Fruit fly (Drosophila melanogaster) whole organism, embryonic: Measurements from ENCODE around the gene CG31777.

Source experiments
- BEAF-32 ChIP-seq: fragments of 200-800 bp; sonication (Bioruptor generic); optimal IDR thresholded peaks from 3 replicates; lab custom pipeline; 2017; ENCODE audit warnings: missing biosample characterization, missing genetic modification characterization, mild to moderate bottlenecking, moderate library complexity, missing genetic modification reagents
- BtbVII ChIP-seq: fragments of 200-800 bp; sonication (Bioruptor generic); optimal IDR thresholded peaks from 3 replicates; lab custom pipeline; 2017; ENCODE audit warnings: missing biosample characterization, mild to moderate bottlenecking, missing genetic modification characterization
- C15 ChIP-seq: fragments of 200-800 bp; sonication (Bioruptor generic); IDR thresholded peaks from 3 replicates; pipeline ENCODE4 v1.3.6; 2022; ENCODE audit warnings: missing biosample characterization, missing genetic modification characterization
- CG11085 ChIP-seq: fragments of 200-800 bp; sonication (Bioruptor generic); IDR thresholded peaks from 2 replicates; pipeline ENCODE4 v1.3.6; 2022; ENCODE audit warnings: missing biosample characterization, missing genetic modification characterization
- CG11247 ChIP-seq: fragments of 200-800 bp; sonication (Bioruptor generic); IDR thresholded peaks from 2 replicates; pipeline ENCODE4 v1.3.6; 2022; ENCODE audit warnings: missing biosample characterization, missing genetic modification characterization
- CG12219 ChIP-seq: fragments of 200-800 bp; sonication (Bioruptor generic); optimal IDR thresholded peaks from 3 replicates; lab custom pipeline; 2018; ENCODE audit warnings: missing biosample characterization, mild to moderate bottlenecking, missing genetic modification characterization
- CG13123 ChIP-seq: fragments of 200-800 bp; sonication (Bioruptor generic); optimal IDR thresholded peaks from 2 replicates; lab custom pipeline; 2016; ENCODE audit warnings: missing biosample characterization, missing genetic modification characterization
- CG14965 ChIP-seq: fragments of 200-800 bp; sonication (Bioruptor generic); optimal IDR thresholded peaks from 2 replicates; lab custom pipeline; 2016; ENCODE audit warnings: missing biosample characterization, missing genetic modification characterization, borderline replicate concordance
- CG15269 ChIP-seq: fragments of 200-800 bp; sonication (Bioruptor generic); optimal IDR thresholded peaks from 2 replicates; lab custom pipeline; 2018; ENCODE audit warnings: missing biosample characterization, mild to moderate bottlenecking, missing genetic modification characterization, moderate library complexity
- CG15696 ChIP-seq: fragments of 200-800 bp; sonication (Bioruptor generic); optimal IDR thresholded peaks from 2 replicates; lab custom pipeline; 2019; ENCODE audit warnings: missing biosample characterization, mild to moderate bottlenecking, missing genetic modification characterization, moderate library complexity
- CG16779 ChIP-seq: fragments of 200-800 bp; sonication (Bioruptor generic); IDR thresholded peaks from 2 replicates; pipeline ENCODE4 v1.3.6; 2022; ENCODE audit warnings: missing biosample characterization, missing genetic modification characterization
- CG17359 ChIP-seq: fragments of 200-800 bp; sonication (Bioruptor generic); optimal IDR thresholded peaks from 3 replicates; lab custom pipeline; 2018; ENCODE audit warnings: missing biosample characterization, mild to moderate bottlenecking, missing genetic modification characterization, moderate library complexity
- CG18619 ChIP-seq: fragments of 200-800 bp; sonication (Bioruptor generic); optimal IDR thresholded peaks from 3 replicates; lab custom pipeline; 2017; ENCODE audit warnings: missing biosample characterization, mild to moderate bottlenecking, missing genetic modification characterization
- CG31224 ChIP-seq: fragments of 200-800 bp; sonication (Bioruptor generic); IDR thresholded peaks from 2 replicates; pipeline ENCODE4 v1.3.6; 2022; ENCODE audit warnings: missing biosample characterization, missing genetic modification characterization
- CG3281 ChIP-seq: fragments of 200-800 bp; sonication (Bioruptor generic); optimal IDR thresholded peaks from 3 replicates; lab custom pipeline; 2017; ENCODE audit warnings: missing biosample characterization, mild to moderate bottlenecking, missing genetic modification characterization
- CG3838 ChIP-seq: fragments of 200-800 bp; sonication (Bioruptor generic); optimal IDR thresholded peaks from 3 replicates; lab custom pipeline; 2016; ENCODE audit warnings: missing biosample characterization, missing genetic modification characterization
- CG3995 ChIP-seq: fragments of 200-800 bp; sonication (Bioruptor generic); optimal IDR thresholded peaks from 3 replicates; lab custom pipeline; 2016; ENCODE audit warnings: missing biosample characterization, missing genetic modification characterization
- CG5245 ChIP-seq: fragments of 200-800 bp; sonication (Bioruptor generic); optimal IDR thresholded peaks from 3 replicates; lab custom pipeline; 2016; ENCODE audit warnings: missing biosample characterization, missing genetic modification characterization
- CG6175 ChIP-seq: fragments of 200-800 bp; sonication (Bioruptor generic); IDR thresholded peaks from 3 replicates; pipeline ENCODE4 v1.3.6; 2022; ENCODE audit warnings: missing biosample characterization, missing genetic modification characterization
- CG7963 ChIP-seq: fragments of 200-800 bp; sonication (Bioruptor generic); IDR thresholded peaks from 3 replicates; pipeline ENCODE4 v1.3.6; 2022; ENCODE audit warnings: missing biosample characterization, missing genetic modification characterization; ENCODE audit not compliant: partially characterized antibody
- CoRest ChIP-seq: fragments of 200-800 bp; sonication (Bioruptor generic); optimal IDR thresholded peaks from 3 replicates; lab custom pipeline; 2018; ENCODE audit warnings: missing biosample characterization, mild to moderate bottlenecking, missing genetic modification characterization, moderate library complexity
- D ChIP-seq, 2 experiments: fragments of 200-800 bp in 1 of 2; fragments of >200 bp in 1 of 2; sonication (Bioruptor generic) in 1 of 2; optimal IDR thresholded peaks; 2 replicates in 1 of 2; 3 replicates in 1 of 2; lab custom pipeline; 2017; ENCODE audit warnings: mild to moderate bottlenecking in 1 of 2, missing biosample characterization in 1 of 2, missing genetic modification characterization in 1 of 2, missing genetic modification reagents in 1 of 2
- Dfd ChIP-seq, 2 experiments: fragments of >200 bp; optimal IDR thresholded peaks; 2 replicates each; lab custom pipeline; 2017; ENCODE audit warnings: missing biosample characterization in 2 of 2, missing genetic modification characterization in 2 of 2
- Dip3 ChIP-seq: fragments of 200-800 bp; sonication (Bioruptor generic); optimal IDR thresholded peaks from 3 replicates; lab custom pipeline; 2016; ENCODE audit warnings: missing biosample characterization, missing genetic modification characterization
- Doc2 ChIP-seq: fragments of 200-800 bp; sonication (Bioruptor generic); IDR thresholded peaks from 2 replicates; pipeline ENCODE4 v1.3.6; 2022; ENCODE audit warnings: missing biosample characterization, missing genetic modification characterization
- Ets65A ChIP-seq: fragments of 200-800 bp; sonication (Bioruptor generic); peaks from one replicate; lab custom pipeline; 2016; ENCODE audit warnings: missing biosample characterization, missing genetic modification characterization
- Hey ChIP-seq: fragments of 200-800 bp; sonication (Bioruptor generic); optimal IDR thresholded peaks from 3 replicates; lab custom pipeline; 2018; ENCODE audit warnings: missing biosample characterization, mild to moderate bottlenecking, missing genetic modification characterization
- Hr3 ChIP-seq: fragments of 200-800 bp; sonication (Bioruptor generic); optimal IDR thresholded peaks from 3 replicates; lab custom pipeline; 2016; ENCODE audit warnings: missing biosample characterization, missing genetic modification characterization
- Hr51 ChIP-seq, 2 experiments: fragments of 200-800 bp; sonication (Bioruptor generic); optimal IDR thresholded peaks; 2 replicates in 1 of 2; 3 replicates in 1 of 2; lab custom pipeline; 2016 to 2018; ENCODE audit warnings: missing biosample characterization in 2 of 2, missing genetic modification characterization in 2 of 2, mild to moderate bottlenecking in 1 of 2, moderate library complexity in 1 of 2
- Lhr ChIP-seq: fragments of 200-800 bp; sonication (Bioruptor generic); optimal IDR thresholded peaks from 3 replicates; lab custom pipeline; 2017; ENCODE audit warnings: mild to moderate bottlenecking, missing biosample characterization, missing genetic modification reagents, missing genetic modification characterization
- Max ChIP-seq: fragments of 200-800 bp; sonication (Bioruptor generic); optimal IDR thresholded peaks from 2 replicates; lab custom pipeline; 2016; ENCODE audit warnings: missing biosample characterization, mild to moderate bottlenecking, missing genetic modification characterization
- PHDP ChIP-seq: fragments of 200-800 bp; sonication (Bioruptor generic); optimal IDR thresholded peaks from 3 replicates; lab custom pipeline; 2018; ENCODE audit warnings: missing biosample characterization, mild to moderate bottlenecking, missing genetic modification characterization, moderate library complexity
- Sry-δ ChIP-seq: fragments of 200-800 bp; sonication (Bioruptor generic); optimal IDR thresholded peaks from 2 replicates; lab custom pipeline; 2016; ENCODE audit warnings: missing biosample characterization, missing genetic modification characterization
- Tbp ChIP-seq: fragments of >200 bp; optimal IDR thresholded peaks from 2 replicates; lab custom pipeline; 2018; ENCODE audit warnings: missing biosample characterization, missing genetic modification characterization
- bbx ChIP-seq: fragments of 200-800 bp; sonication (Bioruptor generic); IDR thresholded peaks from 2 replicates; pipeline ENCODE4 v1.3.6; 2022; ENCODE audit warnings: missing biosample characterization, missing genetic modification characterization; ENCODE audit not compliant: partially characterized antibody
- chif ChIP-seq, 2 experiments: fragments of 200-800 bp; sonication (Bioruptor generic); optimal IDR thresholded peaks; 3 replicates each; lab custom pipeline; 2016; ENCODE audit warnings: missing biosample characterization in 2 of 2, missing genetic modification characterization in 2 of 2
- corto ChIP-seq: fragments of 200-800 bp; sonication (Bioruptor generic); optimal IDR thresholded peaks from 2 replicates; lab custom pipeline; 2016; ENCODE audit warnings: missing biosample characterization, mild to moderate bottlenecking, missing genetic modification characterization, moderate library complexity
- crol ChIP-seq: fragments of 200-800 bp; sonication (Bioruptor generic); IDR thresholded peaks from 2 replicates; pipeline ENCODE4 v1.3.6; 2022; ENCODE audit warnings: missing biosample characterization, missing genetic modification characterization
- danr ChIP-seq: fragments of 200-800 bp; sonication (Bioruptor generic); IDR thresholded peaks from 2 replicates; pipeline ENCODE4 v1.3.6; 2022; ENCODE audit warnings: missing biosample characterization, missing genetic modification characterization
- dati ChIP-seq: fragments of 200-800 bp; sonication (Bioruptor generic); IDR thresholded peaks from 2 replicates; pipeline ENCODE4 v1.3.6; 2022; ENCODE audit warnings: missing biosample characterization, missing genetic modification characterization
- dpn ChIP-seq, 2 experiments: fragments of 200-800 bp; sonication (Bioruptor generic); optimal IDR thresholded peaks; 3 replicates each; lab custom pipeline; 2016; ENCODE audit warnings: missing biosample characterization in 2 of 2, missing genetic modification characterization in 2 of 2
- gem ChIP-seq: fragments of 200-800 bp; sonication (Bioruptor generic); optimal IDR thresholded peaks from 2 replicates; lab custom pipeline; 2019; ENCODE audit warnings: missing biosample characterization, mild to moderate bottlenecking, missing genetic modification characterization, moderate library complexity
- gro ChIP-seq: fragments of 200-800 bp; sonication (Bioruptor generic); optimal IDR thresholded peaks from 2 replicates; lab custom pipeline; 2016; ENCODE audit warnings: missing biosample characterization, missing genetic modification characterization
- kay ChIP-seq: fragments of 200-800 bp; sonication (Bioruptor generic); optimal IDR thresholded peaks from 2 replicates; lab custom pipeline; 2016; ENCODE audit warnings: missing biosample characterization, missing genetic modification characterization
- phol ChIP-seq: fragments of 200-800 bp; sonication (Bioruptor generic); optimal IDR thresholded peaks from 3 replicates; lab custom pipeline; 2018; ENCODE audit warnings: missing biosample characterization, mild to moderate bottlenecking, missing genetic modification characterization, moderate library complexity
- pros ChIP-seq: fragments of 200-800 bp; sonication (Bioruptor generic); optimal IDR thresholded peaks from 3 replicates; lab custom pipeline; 2019; ENCODE audit warnings: missing biosample characterization, mild to moderate bottlenecking, missing genetic modification characterization, moderate library complexity
- row ChIP-seq: fragments of 200-800 bp; sonication (Bioruptor generic); IDR thresholded peaks from 3 replicates; pipeline ENCODE4 v1.3.6; 2022; ENCODE audit warnings: missing biosample characterization, missing genetic modification characterization
- sd ChIP-seq: fragments of 200-800 bp; sonication (Bioruptor generic); optimal IDR thresholded peaks from 3 replicates; lab custom pipeline; 2018; ENCODE audit warnings: missing biosample characterization, mild to moderate bottlenecking, missing genetic modification characterization, moderate library complexity
- sqz ChIP-seq: fragments of 200-800 bp; sonication (Bioruptor generic); optimal IDR thresholded peaks from 3 replicates; lab custom pipeline; 2018; ENCODE audit warnings: missing biosample characterization, mild to moderate bottlenecking, missing genetic modification characterization
- tap ChIP-seq: fragments of 200-800 bp; optimal IDR thresholded peaks from 3 replicates; lab custom pipeline; 2019; ENCODE audit warnings: missing biosample characterization, mild to moderate bottlenecking, missing genetic modification characterization, moderate library complexity
- yki ChIP-seq: fragments of >200 bp; optimal IDR thresholded peaks from 3 replicates; lab custom pipeline; 2018

The CG31777 gene

dm6 chr2L:3703260-3703659 is 3.6 kb downstream of the CG31777 start, which contains the start of gene CG2816 (continued):
- TF ChIP-seq D (optimal IDR thresholded peaks at IDR 0.05; lab: Kevin White, UChicago) (no peak), D (GFP tag; optimal IDR thresholded peaks at IDR 0.05; lab: Kevin White, UChicago) (no peak), pros (GFP tag; lab: Kevin White, UChicago) (no peak), CG13123 (no peak), phol (tag; lab: Kevin White, UChicago) (no peak), CG14965 (GFP tag; lab: Kevin White, UChicago) (no peak), kay (GFP tag; lab: Kevin White, UChicago) (peak; percentile 53), BtbVII (GFP tag; lab: Kevin White, UChicago) (peak; percentile 33), CG6175 (no peak), Doc2 (GFP tag; lab: Robert Waterston, UW) (no peak), CG15269 (tag; lab: Kevin White, UChicago) (peak; percentile 79), bbx (no peak), row (GFP tag; lab: Robert Waterston, UW) (peak; percentile 84), gem (tag; lab: Kevin White, UChicago) (peak; percentile 81), CG11247 (GFP tag; lab: Robert Waterston, UW) (peak; percentile 89), Tbp (no peak), tap (tag; lab: Kevin White, UChicago) (peak; percentile 24), Hr51 (GFP tag; optimal IDR thresholded peaks at IDR 0.05; lab: Kevin White, UChicago) (peak; percentile 60 to 68), chif (GFP tag; optimal IDR thresholded peaks at IDR 0.05; lab: Kevin White, UChicago) (peak; percentile 11 to 75), CG15696 (tag; lab: Kevin White, UChicago) (no peak), Max (GFP tag; lab: Kevin White, UChicago) (no peak), corto (peak; percentile 34), sqz (GFP tag; lab: Kevin White, UChicago) (no peak), CG17359 (tag; lab: Kevin White, UChicago) (peak; percentile 18), danr (GFP tag; lab: Robert Waterston, UW) (no peak), Lhr (no peak), CG18619 (peak; percentile 65), CG3838 (GFP tag; lab: Kevin White, UChicago) (no peak), Ets65A (no peak), CG16779 (GFP tag; lab: Robert Waterston, UW) (no peak), CG31224 (GFP tag; lab: Robert Waterston, UW) (no peak), Dfd (GFP tag; optimal IDR thresholded peaks at IDR 0.05; lab: Kevin White, UChicago) (no peak), dati (GFP tag; lab: Robert Waterston, UW) (no peak), gro (peak; percentile 96), sd (tag; lab: Kevin White, UChicago) (peak; percentile 61), CG11085 (GFP tag; lab: Robert Waterston, UW) (0 out of 2 replicates have a peak, but pooled peaks have one; percentile 23), Dip3 (GFP tag; lab: Kevin White, UChicago) (peak; percentile 83), CG12219 (peak; percentile 59), CG7963 (no peak), Sry-δ (GFP tag; lab: Kevin White, UChicago) (no peak), PHDP (peak; percentile 74), BEAF-32 (GFP tag; lab: Kevin White, UChicago) (no peak), yki (lab: Kevin White, UChicago) (no peak), Hr3 (GFP tag; lab: Kevin White, UChicago) (peak; percentile 52), CG3995 (GFP tag; lab: Kevin White, UChicago) (peak; percentile 28), C15 (0 out of 3 replicates have a peak, but pooled peaks have one; percentile 18), Hey (tag; lab: Kevin White, UChicago) (peak; percentile 14), CoRest (tag; lab: Kevin White, UChicago) (peak; percentile 49), dpn (GFP tag; optimal IDR thresholded peaks at IDR 0.05; lab: Kevin White, UChicago) (peak; percentile 63 to 79), CG5245 (GFP tag; lab: Kevin White, UChicago) (no peak), CG3281 (GFP tag; lab: Kevin White, UChicago) (peak; percentile 55), crol (GFP tag; lab: Robert Waterston, UW) (no peak)
